Worm (Caenorhabditis elegans): ENCODE data around the gene rilp-1.
A peak's percentile ranks its signal among the peaks of the same experiment; 100 is the strongest.

The rilp-1 gene

DNA sequence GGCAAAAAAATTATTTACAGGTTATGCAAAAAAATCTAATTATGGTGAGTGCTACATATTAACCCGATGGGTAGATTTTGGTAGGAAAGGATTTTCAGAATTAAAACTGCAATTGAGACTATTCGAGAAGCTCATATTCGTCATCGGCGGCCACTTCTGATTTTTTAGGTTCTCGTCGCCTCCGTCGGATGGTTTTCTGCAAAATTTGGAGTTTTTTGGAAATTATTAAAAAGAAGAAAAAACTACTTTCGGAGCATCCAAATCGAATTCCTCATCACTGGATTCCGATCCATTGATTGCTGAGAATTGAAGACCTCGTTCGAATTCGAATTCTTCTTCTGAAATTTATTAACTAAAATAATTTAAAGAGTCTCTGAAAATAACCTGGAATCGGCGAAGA lies 17.0 kb downstream of the rilp-1 start:
- TF ChIP-seq nhr-85 (tag) (peak; percentile 11), mdl-1 (tag; optimal IDR thresholded peaks at IDR 0.05) (no peak)

- TF ChIP-seq zip-4 (GFP tag; optimal IDR thresholded peaks at IDR 0.05) (peak; percentile 77), unc-30 (tag; optimal IDR thresholded peaks at IDR 0.05) (no peak), mab-9 (GFP tag; IDR thresholded peaks at IDR 0.05) (no peak), irx-1 (tag; optimal IDR thresholded peaks at IDR 0.05) (no peak), unc-86 (tag; optimal IDR thresholded peaks at IDR 0.05) (no peak), F16B12.6 (tag; optimal IDR thresholded peaks at IDR 0.05) (no peak), lin-39 (tag; optimal IDR thresholded peaks at IDR 0.05) (no peak)
Measured at ce11 chrIII:3657479-3657878, 21.5 kb downstream of the rilp-1 start, which contains the start of gene C46F11.5. Gene C46F11.5, minus strand, starts transcription at chrIII:3657606.

DNA sequence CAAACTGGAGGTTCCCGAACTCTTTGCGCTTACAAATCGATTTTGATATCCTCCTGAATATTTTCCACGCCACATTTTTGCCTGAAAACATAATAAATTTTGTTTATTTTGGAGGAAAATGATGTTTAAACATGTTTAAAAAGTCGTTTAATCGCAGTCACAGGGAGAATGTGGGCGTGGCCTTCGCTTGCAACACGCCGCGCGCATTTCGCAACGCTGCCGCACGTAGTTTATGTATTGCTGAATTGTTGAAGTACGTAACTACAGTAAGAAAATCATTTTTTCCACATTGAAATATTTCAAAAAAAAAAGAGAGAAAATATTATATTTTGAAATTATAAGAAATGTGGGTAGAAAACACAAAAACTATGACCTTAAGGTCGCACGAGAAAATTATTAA lies 28.3 kb downstream of the rilp-1 start, which contains the start of gene C46F11.4:
TSS of gene C46F11.4 (minus strand) at position 81 of the 400 bp plus-strand sequence.
- TF ChIP-seq irx-1 (tag; optimal IDR thresholded peaks at IDR 0.05) (no peak), unc-98 (GFP tag; IDR thresholded peaks at IDR 0.05) (no peak), lin-14 (GFP tag; optimal IDR thresholded peaks at IDR 0.05) (no peak), ceh-63 (GFP tag; optimal IDR thresholded peaks at IDR 0.05) (no peak), tbx-2 (tag; optimal IDR thresholded peaks at IDR 0.05) (peak; percentile 51), swsn-7 (tag; optimal IDR thresholded peaks at IDR 0.05) (peak; percentile 49), nhr-12 (tag; optimal IDR thresholded peaks at IDR 0.05) (no peak), xbp-1 (tag; optimal IDR thresholded peaks at IDR 0.05) (peak; percentile 44), snu-23 (GFP tag; optimal IDR thresholded peaks at IDR 0.05) (peak; percentile 65), nhr-11 (tag; optimal IDR thresholded peaks at IDR 0.05) (no peak), unc-86 (tag; optimal IDR thresholded peaks at IDR 0.05) (peak; percentile 8), pqm-1 (tag; optimal IDR thresholded peaks at IDR 0.05) (no peak), mef-2 (tag; optimal IDR thresholded peaks at IDR 0.05) (no peak), nhr-90 (tag; optimal IDR thresholded peaks at IDR 0.05; ENCODE audit: poor library complexity) (peak; percentile 62), efl-3 (GFP tag; optimal IDR thresholded peaks at IDR 0.05) (no peak), hlh-4 (tag; optimal IDR thresholded peaks at IDR 0.05) (no peak), sox-4 (tag; optimal IDR thresholded peaks at IDR 0.05) (no peak), snpc-4 (tag; optimal IDR thresholded peaks at IDR 0.05) (peak; percentile 19), nhr-85 (tag) (peak; percentile 41), efl-1 (optimal IDR thresholded peaks at IDR 0.05) (peak; percentile 6 to 48), efl-1 (GFP tag; optimal IDR thresholded peaks at IDR 0.05 in 1 of 2) (peak; percentile 34 to 94), lin-35 (GFP tag; optimal IDR thresholded peaks at IDR 0.05) (peak in 1 of 2 experiments; percentile 50), nhr-19 (GFP tag; conservative IDR thresholded peaks at IDR 0.05) (no peak; the same call in 1 of the 2 replicates), ztf-11 (tag; optimal IDR thresholded peaks at IDR 0.05) (no peak), dsc-1 (tag; optimal IDR thresholded peaks at IDR 0.05) (peak; percentile 22), zag-1 (tag; optimal IDR thresholded peaks at IDR 0.05) (no peak), sup-37 (GFP tag; optimal IDR thresholded peaks at IDR 0.05) (no peak), zip-4 (GFP tag; optimal IDR thresholded peaks at IDR 0.05) (no peak), ceh-82 (tag; optimal IDR thresholded peaks at IDR 0.05) (peak; percentile 4 to 47 (median 33)), C16A3.4 (tag; optimal IDR thresholded peaks at IDR 0.05) (peak; percentile 51), egl-13 (tag; optimal IDR thresholded peaks at IDR 0.05) (peak; percentile 2), fkh-10 (GFP tag; optimal IDR thresholded peaks at IDR 0.05) (no peak), hpl-2 (GFP tag; optimal IDR thresholded peaks at IDR 0.05) (no peak), lin-15B (tag; optimal IDR thresholded peaks at IDR 0.05) (peak; percentile 3), isw-1 (GFP tag; IDR thresholded peaks at IDR 0.05) (no peak), lin-39 (tag; optimal IDR thresholded peaks at IDR 0.05) (peak; percentile 27), nhr-76 (tag; optimal IDR thresholded peaks at IDR 0.05) (no peak), lsy-2 (tag; optimal IDR thresholded peaks at IDR 0.05) (peak; percentile 45 to 63), blmp-1 (tag; optimal IDR thresholded peaks at IDR 0.05) (peak; percentile 3), nhr-84 (tag; optimal IDR thresholded peaks at IDR 0.05) (no peak), mep-1 (tag; optimal IDR thresholded peaks at IDR 0.05) (peak; percentile 52), alr-1 (tag; optimal IDR thresholded peaks at IDR 0.05; ENCODE audit: borderline replicate concordance) (no peak), nhr-28 (tag; optimal IDR thresholded peaks at IDR 0.05) (no peak), tlp-1 (tag; optimal IDR thresholded peaks at IDR 0.05) (no peak), nhr-237 (tag; optimal IDR thresholded peaks at IDR 0.05) (no peak), skn-1 (tag; optimal IDR thresholded peaks at IDR 0.05) (peak; percentile 25)

All from whole organism, L1 larva.